Fruit fly (Drosophila melanogaster) whole organism, embryonic: ENCODE data around the gene CG7785.

Source experiments
- Bgb ChIP-seq: fragments of 200-800 bp; sonication (Bioruptor generic); IDR thresholded peaks from 2 replicates; pipeline ENCODE4 v1.3.6; 2022; ENCODE audit warnings: missing biosample characterization, missing genetic modification characterization; ENCODE audit not compliant: partially characterized antibody
- CG10209 ChIP-seq: fragments of 200-800 bp; sonication (Bioruptor generic); optimal IDR thresholded peaks from 3 replicates; lab custom pipeline; 2017; ENCODE audit warnings: missing biosample characterization, mild to moderate bottlenecking, missing genetic modification characterization, missing genetic modification reagents
- CG11560 ChIP-seq: fragments of 200-800 bp; sonication (Bioruptor generic); IDR thresholded peaks from 3 replicates; pipeline ENCODE4 v1.3.6; 2022; ENCODE audit warnings: missing biosample characterization, missing genetic modification characterization
- CG12071 ChIP-seq: fragments of 200-800 bp; sonication (Bioruptor generic); optimal IDR thresholded peaks from 3 replicates; lab custom pipeline; 2018; ENCODE audit warnings: missing biosample characterization, mild to moderate bottlenecking, missing genetic modification characterization
- CG12299 ChIP-seq: fragments of 200-800 bp; sonication (Bioruptor generic); optimal IDR thresholded peaks from 2 replicates; lab custom pipeline; 2018; ENCODE audit warnings: missing biosample characterization, mild to moderate bottlenecking, missing genetic modification characterization
- CG1233 ChIP-seq: fragments of 200-800 bp; sonication (Bioruptor generic); optimal IDR thresholded peaks from 4 replicates; lab custom pipeline; 2018; ENCODE audit warnings: missing biosample characterization, mild to moderate bottlenecking, missing genetic modification characterization
- CG14014 ChIP-seq: fragments of 200-800 bp; sonication (Bioruptor generic); IDR thresholded peaks from 2 replicates; pipeline ENCODE4 v1.3.6; 2022; ENCODE audit warnings: missing biosample characterization, missing genetic modification characterization
- CG14441 ChIP-seq: fragments of 200-800 bp; sonication (Bioruptor generic); IDR thresholded peaks from 2 replicates; pipeline ENCODE4 v1.3.6; 2022; ENCODE audit warnings: missing biosample characterization, missing genetic modification characterization
- CG17612 ChIP-seq: fragments of 200-800 bp; sonication (Bioruptor generic); IDR thresholded peaks from 2 replicates; pipeline ENCODE4 v1.3.6; 2022; ENCODE audit warnings: missing biosample characterization, missing genetic modification characterization
- CG17829 ChIP-seq: fragments of 200-800 bp; optimal IDR thresholded peaks from 2 replicates; lab custom pipeline; 2019; ENCODE audit warnings: missing biosample characterization, mild to moderate bottlenecking, missing genetic modification characterization, moderate library complexity
- CG33213 ChIP-seq: fragments of 200-800 bp; sonication (Bioruptor generic); optimal IDR thresholded peaks from 3 replicates; lab custom pipeline; 2016; ENCODE audit warnings: missing biosample characterization, missing genetic modification characterization
- CG4404 ChIP-seq: fragments of 200-800 bp; sonication (Bioruptor generic); IDR thresholded peaks from 2 replicates; pipeline ENCODE4 v1.3.6; 2022; ENCODE audit warnings: missing biosample characterization, missing genetic modification characterization
- CG5180 ChIP-seq: fragments of 200-800 bp; sonication (Bioruptor generic); optimal IDR thresholded peaks from 3 replicates; lab custom pipeline; 2017; ENCODE audit warnings: missing biosample characterization, missing genetic modification characterization, mild to moderate bottlenecking, moderate library complexity, missing genetic modification reagents
- CG6791 ChIP-seq: fragments of 200-800 bp; sonication (Bioruptor generic); IDR thresholded peaks from 3 replicates; pipeline ENCODE4 v1.3.6; 2022; ENCODE audit warnings: missing biosample characterization, missing genetic modification characterization; ENCODE audit not compliant: partially characterized antibody
- CG7357 ChIP-seq: fragments of 200-800 bp; sonication (Bioruptor generic); IDR thresholded peaks from 3 replicates; pipeline ENCODE4 v1.3.6; 2022; ENCODE audit warnings: missing biosample characterization, missing genetic modification characterization
- CG8765 ChIP-seq: fragments of 200-800 bp; sonication (Bioruptor generic); IDR thresholded peaks from 2 replicates; pipeline ENCODE4 v1.3.6; 2022; ENCODE audit warnings: missing biosample characterization, missing genetic modification characterization
- CTCF ChIP-seq: fragments of 200-800 bp; sonication (Bioruptor generic); optimal IDR thresholded peaks from 2 replicates; lab custom pipeline; 2017; ENCODE audit warnings: missing biosample characterization, mild to moderate bottlenecking, missing genetic modification characterization, moderate library complexity
- D ChIP-seq, 2 experiments: fragments of 200-800 bp in 1 of 2; fragments of >200 bp in 1 of 2; sonication (Bioruptor generic) in 1 of 2; optimal IDR thresholded peaks; 2 replicates in 1 of 2; 3 replicates in 1 of 2; lab custom pipeline; 2017; ENCODE audit warnings: mild to moderate bottlenecking in 1 of 2, missing biosample characterization in 1 of 2, missing genetic modification characterization in 1 of 2, missing genetic modification reagents in 1 of 2
- D19A ChIP-seq: fragments of 200-800 bp; optimal IDR thresholded peaks from 3 replicates; lab custom pipeline; 2019; ENCODE audit warnings: missing biosample characterization, mild to moderate bottlenecking, missing genetic modification characterization, moderate library complexity
- Dip2 ChIP-seq: fragments of 200-800 bp; sonication (Bioruptor generic); IDR thresholded peaks from 2 replicates; pipeline ENCODE4 v1.3.6; 2022; ENCODE audit warnings: missing biosample characterization, missing genetic modification characterization
- E2f1 ChIP-seq: fragments of 200-800 bp; sonication (Bioruptor generic); IDR thresholded peaks from 2 replicates; pipeline ENCODE4 v1.3.6; 2022; ENCODE audit warnings: missing biosample characterization, missing genetic modification characterization
- Gug ChIP-seq: fragments of 200-800 bp; sonication (Bioruptor generic); IDR thresholded peaks from 4 replicates; pipeline ENCODE4 v1.3.6; 2022; ENCODE audit warnings: missing biosample characterization, missing genetic modification characterization
- Hmx ChIP-seq: fragments of 200-800 bp; sonication (Bioruptor generic); optimal IDR thresholded peaks from 2 replicates; lab custom pipeline; 2016; ENCODE audit warnings: missing biosample characterization, missing genetic modification characterization
- Hr51 ChIP-seq, 2 experiments: fragments of 200-800 bp; sonication (Bioruptor generic); optimal IDR thresholded peaks; 2 replicates in 1 of 2; 3 replicates in 1 of 2; lab custom pipeline; 2016 to 2018; ENCODE audit warnings: missing biosample characterization in 2 of 2, missing genetic modification characterization in 2 of 2, mild to moderate bottlenecking in 1 of 2, moderate library complexity in 1 of 2
- Hsf ChIP-seq: fragments of 200-800 bp; sonication (Bioruptor generic); optimal IDR thresholded peaks from 3 replicates; lab custom pipeline; 2016; ENCODE audit warnings: missing biosample characterization, missing genetic modification characterization
- NC2α ChIP-seq: fragments of 200-800 bp; sonication (Bioruptor generic); optimal IDR thresholded peaks from 2 replicates; lab custom pipeline; 2016; ENCODE audit warnings: missing biosample characterization, missing genetic modification characterization
- Ravus ChIP-seq: fragments of 200-800 bp; sonication (Bioruptor generic); IDR thresholded peaks from 2 replicates; pipeline ENCODE4 v1.3.6; 2022; ENCODE audit warnings: missing biosample characterization, missing genetic modification characterization
- Xbp1 ChIP-seq: fragments of 200-800 bp; sonication (Bioruptor generic); optimal IDR thresholded peaks from 3 replicates; lab custom pipeline; 2016; ENCODE audit warnings: missing biosample characterization, mild to moderate bottlenecking, missing genetic modification characterization
- amos ChIP-seq: fragments of 200-800 bp; sonication (Bioruptor generic); IDR thresholded peaks from 2 replicates; pipeline ENCODE4 v1.3.6; 2022; ENCODE audit warnings: missing biosample characterization, missing genetic modification characterization; ENCODE audit not compliant: partially characterized antibody
- ato ChIP-seq: fragments of 200-800 bp; sonication (Bioruptor generic); IDR thresholded peaks from 2 replicates; pipeline ENCODE4 v1.3.6; 2022; ENCODE audit warnings: missing biosample characterization, missing genetic modification characterization; ENCODE audit not compliant: partially characterized antibody
- bab2 ChIP-seq: fragments of 200-800 bp; sonication (Bioruptor generic); optimal IDR thresholded peaks from 2 replicates; lab custom pipeline; 2016; ENCODE audit warnings: missing biosample characterization, missing genetic modification characterization
- caup ChIP-seq: fragments of 200-800 bp; sonication (Bioruptor generic); optimal IDR thresholded peaks from 3 replicates; lab custom pipeline; 2017; ENCODE audit warnings: missing biosample characterization, mild to moderate bottlenecking, missing genetic modification characterization, moderate library complexity; ENCODE audit not compliant: severe bottlenecking
- crc ChIP-seq: fragments of 200-800 bp; sonication (Bioruptor generic); optimal IDR thresholded peaks from 2 replicates; lab custom pipeline; 2016; ENCODE audit warnings: missing biosample characterization, missing genetic modification characterization
- dati ChIP-seq: fragments of 200-800 bp; sonication (Bioruptor generic); IDR thresholded peaks from 2 replicates; pipeline ENCODE4 v1.3.6; 2022; ENCODE audit warnings: missing biosample characterization, missing genetic modification characterization
- gem ChIP-seq: fragments of 200-800 bp; sonication (Bioruptor generic); optimal IDR thresholded peaks from 2 replicates; lab custom pipeline; 2019; ENCODE audit warnings: missing biosample characterization, mild to moderate bottlenecking, missing genetic modification characterization, moderate library complexity
- grn ChIP-seq: fragments of 200-800 bp; sonication (Bioruptor generic); optimal IDR thresholded peaks from 3 replicates; lab custom pipeline; 2017; ENCODE audit warnings: missing biosample characterization, missing genetic modification characterization
- her ChIP-seq: fragments of 200-800 bp; sonication (Bioruptor generic); optimal IDR thresholded peaks from 2 replicates; lab custom pipeline; 2016; ENCODE audit warnings: missing biosample characterization, missing genetic modification characterization
- hkb ChIP-seq, 2 experiments: fragments of 200-800 bp in 1 of 2; fragments of >200 bp in 1 of 2; sonication (Bioruptor generic) in 1 of 2; IDR thresholded peaks in 1 of 2; optimal IDR thresholded peaks in 1 of 2; 2 replicates each; pipeline versions ENCODE4 v1.3.6 to Lab custom; 2017 to 2022; ENCODE audit warnings: missing biosample characterization in 1 of 2, missing genetic modification characterization in 1 of 2
- jing ChIP-seq: fragments of 200-800 bp; sonication (Bioruptor generic); optimal IDR thresholded peaks from 2 replicates; lab custom pipeline; 2018; ENCODE audit warnings: missing biosample characterization, mild to moderate bottlenecking, missing genetic modification characterization
- lbe ChIP-seq: fragments of 200-800 bp; sonication (Bioruptor generic); optimal IDR thresholded peaks from 2 replicates; lab custom pipeline; 2016; ENCODE audit warnings: missing biosample characterization, mild to moderate bottlenecking, missing genetic modification characterization
- nerfin-2 ChIP-seq: fragments of 200-800 bp; sonication (Bioruptor generic); IDR thresholded peaks from 2 replicates; pipeline ENCODE4 v1.3.6; 2022; ENCODE audit warnings: missing biosample characterization, missing genetic modification characterization; ENCODE audit not compliant: partially characterized antibody
- peb ChIP-seq: fragments of 200-800 bp; sonication (Bioruptor generic); IDR thresholded peaks from 2 replicates; pipeline ENCODE4 v1.3.6; 2022; ENCODE audit warnings: missing biosample characterization, missing genetic modification characterization
- pnt ChIP-seq: fragments of 200-800 bp; sonication (Bioruptor generic); optimal IDR thresholded peaks from 3 replicates; lab custom pipeline; 2016; ENCODE audit warnings: missing biosample characterization, missing genetic modification characterization
- schlank ChIP-seq: fragments of 200-800 bp; sonication (Bioruptor generic); optimal IDR thresholded peaks from 2 replicates; lab custom pipeline; 2018; ENCODE audit warnings: missing biosample characterization, mild to moderate bottlenecking, missing genetic modification characterization
- sens ChIP-seq: fragments of 200-800 bp; sonication (Bioruptor generic); peaks from one replicate; lab custom pipeline; 2016; ENCODE audit warnings: missing biosample characterization, missing genetic modification characterization
- sob ChIP-seq: fragments of 200-800 bp; sonication (Bioruptor generic); IDR thresholded peaks from 2 replicates; pipeline ENCODE4 v1.3.6; 2022; ENCODE audit warnings: missing biosample characterization, missing genetic modification characterization
- tna ChIP-seq: fragments of 200-800 bp; sonication (Bioruptor generic); IDR thresholded peaks from 2 replicates; pipeline ENCODE4 v1.3.6; 2022; ENCODE audit warnings: missing biosample characterization, missing genetic modification characterization; ENCODE audit not compliant: partially characterized antibody
- ttk ChIP-seq: fragments of 200-800 bp; sonication (Bioruptor generic); IDR thresholded peaks from 2 replicates; pipeline ENCODE4 v2.1.2; 2022; ENCODE audit warnings: missing biosample characterization, missing genetic modification characterization
- tup ChIP-seq: fragments of 200-800 bp; sonication (Bioruptor generic); optimal IDR thresholded peaks from 2 replicates; lab custom pipeline; 2016; ENCODE audit warnings: missing biosample characterization, mild to moderate bottlenecking, missing genetic modification characterization, moderate library complexity
- wek ChIP-seq: fragments of 200-800 bp; sonication (Bioruptor generic); optimal IDR thresholded peaks from 3 replicates; lab custom pipeline; 2018; ENCODE audit warnings: missing biosample characterization, mild to moderate bottlenecking, missing genetic modification characterization, moderate library complexity
- yki ChIP-seq: fragments of >200 bp; optimal IDR thresholded peaks from 3 replicates; lab custom pipeline; 2018

Gene CG7785

dm6 chr3R:18021261-18021679 is at the start of gene CG7785 (continued):
- TF ChIP-seq caup (GFP tag; lab: Kevin White, UChicago) (peak; percentile 54), CG8765 (GFP tag; lab: Robert Waterston, UW) (no peak), sens (GFP tag; lab: Kevin White, UChicago) (peak; percentile 90), nerfin-2 (GFP tag; lab: Robert Waterston, UW) (no peak), wek (GFP tag; lab: Kevin White, UChicago) (no peak), lbe (GFP tag; lab: Kevin White, UChicago) (no peak), bab2 (peak; percentile 22), Gug (GFP tag; lab: Robert Waterston, UW) (no peak), CG12071 (no peak), tup (no peak), jing (GFP tag; lab: Kevin White, UChicago) (no peak), CG10209 (GFP tag; lab: Kevin White, UChicago) (peak; percentile 32), schlank (tag; lab: Kevin White, UChicago) (no peak), Hr51 (GFP tag; optimal IDR thresholded peaks at IDR 0.05; lab: Kevin White, UChicago) (peak; percentile 24 to 62), grn (GFP tag; lab: Kevin White, UChicago) (no peak), crc (GFP tag; lab: Kevin White, UChicago) (no peak), ttk (GFP tag; lab: Robert Waterston, UW) (no peak), CG33213 (peak; percentile 53), CG17612 (GFP tag; lab: Robert Waterston, UW) (no peak), CG14441 (GFP tag; lab: Robert Waterston, UW) (0 out of 2 replicates have a peak, but pooled peaks have one; percentile 43), amos (no peak), CG7357 (no peak), CG4404 (GFP tag; lab: Robert Waterston, UW) (no peak), D19A (tag; lab: Kevin White, UChicago) (no peak), hkb (optimal IDR thresholded peaks at IDR 0.05; lab: Kevin White, UChicago) (peak; percentile 89), hkb (GFP tag; IDR thresholded peaks at IDR 0.05; lab: Robert Waterston, UW) (no peak), D (optimal IDR thresholded peaks at IDR 0.05; lab: Kevin White, UChicago) (no peak), D (GFP tag; optimal IDR thresholded peaks at IDR 0.05; lab: Kevin White, UChicago) (peak; percentile 36), Ravus (GFP tag; lab: Robert Waterston, UW) (no peak), yki (lab: Kevin White, UChicago) (peak; percentile 41), CG14014 (GFP tag; lab: Robert Waterston, UW) (peak; percentile 45; the same call in 1 of the 2 replicates), Hsf (GFP tag; lab: Kevin White, UChicago) (peak; percentile 71), ato (no peak), gem (tag; lab: Kevin White, UChicago) (peak; percentile 70), CG17829 (tag; lab: Kevin White, UChicago) (peak; percentile 62), Hmx (GFP tag; lab: Kevin White, UChicago) (peak; percentile 17), E2f1 (GFP tag; lab: Robert Waterston, UW) (peak; percentile 47), peb (GFP tag; lab: Robert Waterston, UW) (no peak), Bgb (GFP tag; lab: Robert Waterston, UW) (no peak), sob (peak; percentile 45; the same call in 1 of the 2 replicates), NC2α (GFP tag; lab: Kevin White, UChicago) (no peak), tna (GFP tag; lab: Robert Waterston, UW) (no peak), her (GFP tag; lab: Kevin White, UChicago) (peak; percentile 20), dati (no peak), CTCF (GFP tag; lab: Kevin White, UChicago) (peak; percentile 99), pnt (GFP tag; lab: Kevin White, UChicago) (peak; percentile 40), CG6791 (GFP tag; lab: Robert Waterston, UW) (no peak), Xbp1 (GFP tag; lab: Kevin White, UChicago) (peak; percentile 73), Dip2 (GFP tag; lab: Robert Waterston, UW) (peak; percentile 99), CG1233 (peak; percentile 49), CG11560 (tag; lab: Robert Waterston, UW) (no peak), CG5180 (GFP tag; lab: Kevin White, UChicago) (no peak), CG12299 (tag; lab: Kevin White, UChicago) (no peak)
